Fruit fly (Drosophila melanogaster) whole organism, pupa: ENCODE data around the gene spri.

Experiments
- CG10348 ChIP-seq: fragments of 200-800 bp; sonication (Bioruptor generic); IDR thresholded peaks from 2 replicates; pipeline ENCODE4 v1.3.6; 2022; ENCODE audit warnings: missing biosample characterization, missing genetic modification characterization
- CG12605 ChIP-seq: fragments of 200-800 bp; sonication (Bioruptor generic); IDR thresholded peaks from 2 replicates; pipeline ENCODE4 v1.3.6; 2022; ENCODE audit warnings: missing biosample characterization, missing genetic modification characterization
- CG13204 ChIP-seq: fragments of 200-800 bp; sonication (Bioruptor generic); optimal IDR thresholded peaks from 2 replicates; lab custom pipeline; 2018; ENCODE audit warnings: missing biosample characterization, mild to moderate bottlenecking, missing genetic modification characterization, moderate library complexity
- CG14655 ChIP-seq: fragments of 200-800 bp; sonication (Bioruptor generic); optimal IDR thresholded peaks from 3 replicates; lab custom pipeline; 2017; ENCODE audit warnings: mild to moderate bottlenecking, missing biosample characterization, missing genetic modification reagents, missing genetic modification characterization
- CG15710 ChIP-seq: fragments of 200-800 bp; sonication (Bioruptor generic); optimal IDR thresholded peaks from 2 replicates; lab custom pipeline; 2018; ENCODE audit warnings: missing biosample characterization, mild to moderate bottlenecking, missing genetic modification characterization, moderate library complexity
- CG17806 ChIP-seq: fragments of 200-800 bp; sonication (Bioruptor generic); optimal IDR thresholded peaks from 2 replicates; lab custom pipeline; 2018; ENCODE audit warnings: missing biosample characterization, mild to moderate bottlenecking, missing genetic modification characterization, moderate library complexity
- CG32121 ChIP-seq: fragments of 200-800 bp; sonication (Bioruptor generic); IDR thresholded peaks from 2 replicates; pipeline ENCODE4 v1.3.6; 2022; ENCODE audit warnings: missing biosample characterization, missing genetic modification characterization
- CG34367 ChIP-seq: fragments of 200-800 bp; sonication (Bioruptor generic); optimal IDR thresholded peaks from 2 replicates; lab custom pipeline; 2018; ENCODE audit warnings: missing biosample characterization, mild to moderate bottlenecking, missing genetic modification characterization
- CG4496 ChIP-seq: fragments of 200-800 bp; sonication (Bioruptor generic); IDR thresholded peaks from 3 replicates; pipeline ENCODE4 v1.3.6; 2022; ENCODE audit warnings: missing biosample characterization, missing genetic modification characterization
- CG8159 ChIP-seq: fragments of 200-800 bp; sonication (Bioruptor generic); optimal IDR thresholded peaks from 3 replicates; lab custom pipeline; 2018; ENCODE audit warnings: missing biosample characterization, mild to moderate bottlenecking, missing genetic modification characterization, moderate library complexity
- CG8301 ChIP-seq: fragments of 200-800 bp; sonication (Bioruptor generic); optimal IDR thresholded peaks from 2 replicates; lab custom pipeline; 2018; ENCODE audit warnings: missing biosample characterization, mild to moderate bottlenecking, missing genetic modification characterization
- CG9948 ChIP-seq: fragments of 200-800 bp; sonication (Bioruptor generic); optimal IDR thresholded peaks from 2 replicates; lab custom pipeline; 2018; ENCODE audit warnings: missing biosample characterization, mild to moderate bottlenecking, missing genetic modification characterization, moderate library complexity
- D1 ChIP-seq: fragments of 200-800 bp; sonication (Bioruptor generic); optimal IDR thresholded peaks from 2 replicates; lab custom pipeline; 2018; ENCODE audit warnings: missing biosample characterization, mild to moderate bottlenecking, missing genetic modification characterization, moderate library complexity
- EcR ChIP-seq: fragments of 200-800 bp; sonication (Bioruptor generic); optimal IDR thresholded peaks from 3 replicates; lab custom pipeline; 2019; ENCODE audit warnings: missing biosample characterization, missing genetic modification characterization, mild to moderate bottlenecking, moderate library complexity, missing genetic modification reagents
- Ets98B ChIP-seq: fragments of 200-800 bp; sonication (Bioruptor generic); IDR thresholded peaks from 2 replicates; pipeline ENCODE4 v1.3.6; 2022; ENCODE audit warnings: missing biosample characterization, missing genetic modification characterization
- Pif1A ChIP-seq: fragments of 200-800 bp; sonication (Bioruptor generic); optimal IDR thresholded peaks from 3 replicates; lab custom pipeline; 2016; ENCODE audit warnings: missing biosample characterization, missing genetic modification characterization
- Pif1B ChIP-seq: fragments of 200-800 bp; sonication (Bioruptor generic); optimal IDR thresholded peaks from 3 replicates; lab custom pipeline; 2016; ENCODE audit warnings: missing biosample characterization, missing genetic modification characterization
- Snoo ChIP-seq: fragments of 200-800 bp; sonication (Bioruptor generic); optimal IDR thresholded peaks from 3 replicates; lab custom pipeline; 2017; ENCODE audit warnings: missing biosample characterization, mild to moderate bottlenecking, missing genetic modification characterization, inconsistent platforms
- fd96Ca ChIP-seq: fragments of 200-800 bp; sonication (Bioruptor generic); IDR thresholded peaks from 3 replicates; pipeline ENCODE4 v1.3.6; 2022; ENCODE audit warnings: missing biosample characterization, missing genetic modification characterization
- gl ChIP-seq: fragments of 200-800 bp; sonication (Bioruptor generic); optimal IDR thresholded peaks from 2 replicates; lab custom pipeline; 2018; ENCODE audit warnings: missing biosample characterization, mild to moderate bottlenecking, missing genetic modification characterization
- rn ChIP-seq: fragments of 200-800 bp; sonication (Bioruptor generic); IDR thresholded peaks from 2 replicates; pipeline ENCODE4 v1.3.6; 2022; ENCODE audit warnings: missing biosample characterization, missing genetic modification characterization

The spri gene

dm6 chrX:10472614-10473248 lies 112.5 kb downstream of the spri start:
- TF ChIP-seq Pif1B (GFP tag; lab: Kevin White, UChicago) (no peak), CG8159 (tag; lab: Kevin White, UChicago) (no peak), CG12605 (GFP tag; lab: Robert Waterston, UW) (no peak), EcR (GFP tag; lab: Kevin White, UChicago) (peak; percentile 64), Pif1A (GFP tag; lab: Kevin White, UChicago) (no peak), CG4496 (GFP tag; lab: Robert Waterston, UW) (no peak), CG13204 (GFP tag; lab: Kevin White, UChicago) (peak; percentile 84), rn (GFP tag; lab: Robert Waterston, UW) (no peak), Ets98B (GFP tag; lab: Robert Waterston, UW) (0 out of 2 replicates have a peak, but pooled peaks have one; percentile 28), CG8301 (no peak), CG17806 (tag; lab: Kevin White, UChicago) (no peak), Snoo (no peak), CG15710 (tag; lab: Kevin White, UChicago) (peak; percentile 10), fd96Ca (GFP tag; lab: Robert Waterston, UW) (peak; percentile 67; the same call in 2 of the 3 replicates), CG32121 (GFP tag; lab: Robert Waterston, UW) (0 out of 2 replicates have a peak, but pooled peaks have one; percentile 22), CG10348 (GFP tag; lab: Robert Waterston, UW) (no peak), gl (tag; lab: Kevin White, UChicago) (no peak), CG9948 (tag; lab: Kevin White, UChicago) (no peak), CG34367 (tag; lab: Kevin White, UChicago) (no peak), CG14655 (GFP tag; lab: Kevin White, UChicago) (no peak), D1 (tag; lab: Kevin White, UChicago) (no peak)

dm6 chrX:10464531-10464930 lies 120.7 kb downstream of the spri start:
- no peak for TF ChIP-seq CG15710 (tag; lab: Kevin White, UChicago)
- TF ChIP-seq CG17806 (tag; lab: Kevin White, UChicago) = no peak
- no peak for TF ChIP-seq CG8301
- no peak for TF ChIP-seq CG14655 (GFP tag; lab: Kevin White, UChicago)
- no peak for TF ChIP-seq gl (tag; lab: Kevin White, UChicago)
- TF ChIP-seq rn (GFP tag; lab: Robert Waterston, UW) = no peak
- no peak for TF ChIP-seq D1 (tag; lab: Kevin White, UChicago)
- no peak for TF ChIP-seq Pif1B (GFP tag; lab: Kevin White, UChicago)
- TF ChIP-seq fd96Ca (GFP tag; lab: Robert Waterston, UW) = no peak

- TF ChIP-seq CG32121 (GFP tag; lab: Robert Waterston, UW) = no peak
- TF ChIP-seq CG4496 (GFP tag; lab: Robert Waterston, UW) = 0 out of 3 replicates have a peak, but pooled peaks have one; percentile 22
- TF ChIP-seq rn (GFP tag; lab: Robert Waterston, UW) = no peak
- TF ChIP-seq Pif1A (GFP tag; lab: Kevin White, UChicago) = no peak
- TF ChIP-seq fd96Ca (GFP tag; lab: Robert Waterston, UW) = peak; percentile 40; the same call in 1 of the 3 replicates
- TF ChIP-seq CG13204 (GFP tag; lab: Kevin White, UChicago) = no peak
- no peak for TF ChIP-seq CG34367 (tag; lab: Kevin White, UChicago)
- no peak for TF ChIP-seq Pif1B (GFP tag; lab: Kevin White, UChicago)
- TF ChIP-seq CG14655 (GFP tag; lab: Kevin White, UChicago) = no peak
- TF ChIP-seq gl (tag; lab: Kevin White, UChicago) = no peak
Measured at dm6 chrX:10463056-10463710, 122.0 kb downstream of the spri start.

dm6 chrX:10461938-10462337 lies 123.3 kb downstream of the spri start:
- peak; percentile 2 for TF ChIP-seq CG34367 (tag; lab: Kevin White, UChicago)
- TF ChIP-seq Pif1B (GFP tag; lab: Kevin White, UChicago) = no peak
- no peak for TF ChIP-seq CG10348 (GFP tag; lab: Robert Waterston, UW)
- no peak for TF ChIP-seq CG13204 (GFP tag; lab: Kevin White, UChicago)
- TF ChIP-seq, all 21 proteins: peak for 1

- TF ChIP-seq CG4496 (GFP tag; lab: Robert Waterston, UW) (peak; percentile 59; the same call in 2 of the 3 replicates), Pif1A (GFP tag; lab: Kevin White, UChicago) (no peak), CG10348 (GFP tag; lab: Robert Waterston, UW) (no peak), CG13204 (GFP tag; lab: Kevin White, UChicago) (no peak), Snoo (peak; percentile 19), rn (GFP tag; lab: Robert Waterston, UW) (no peak), CG8301 (no peak), Pif1B (GFP tag; lab: Kevin White, UChicago) (peak; percentile 22), CG12605 (GFP tag; lab: Robert Waterston, UW) (no peak), fd96Ca (GFP tag; lab: Robert Waterston, UW) (no peak), CG8159 (tag; lab: Kevin White, UChicago) (no peak), CG14655 (GFP tag; lab: Kevin White, UChicago) (no peak), CG9948 (tag; lab: Kevin White, UChicago) (no peak), D1 (tag; lab: Kevin White, UChicago) (no peak), CG34367 (tag; lab: Kevin White, UChicago) (no peak), Ets98B (GFP tag; lab: Robert Waterston, UW) (no peak; the same call in 1 of the 2 replicates), CG32121 (GFP tag; lab: Robert Waterston, UW) (no peak), gl (tag; lab: Kevin White, UChicago) (no peak), EcR (GFP tag; lab: Kevin White, UChicago) (no peak), CG17806 (tag; lab: Kevin White, UChicago) (no peak), CG15710 (tag; lab: Kevin White, UChicago) (peak; percentile 33)
Measured at dm6 chrX:10460506-10461114, 124.6 kb downstream of the spri start, which contains the start of gene Neb-cGP. TSS of gene Neb-cGP (plus strand) at chrX:10460736.
